Worm (Caenorhabditis elegans): Measurements from ENCODE around the gene Y54F10AL.1.
"Not testable (repeated sequence)": the region's sequence is repeated elsewhere in the genome, so short reads cannot be mapped to it uniquely, and the experiment has no call there.

Y54F10AL.1 gene

DNA sequence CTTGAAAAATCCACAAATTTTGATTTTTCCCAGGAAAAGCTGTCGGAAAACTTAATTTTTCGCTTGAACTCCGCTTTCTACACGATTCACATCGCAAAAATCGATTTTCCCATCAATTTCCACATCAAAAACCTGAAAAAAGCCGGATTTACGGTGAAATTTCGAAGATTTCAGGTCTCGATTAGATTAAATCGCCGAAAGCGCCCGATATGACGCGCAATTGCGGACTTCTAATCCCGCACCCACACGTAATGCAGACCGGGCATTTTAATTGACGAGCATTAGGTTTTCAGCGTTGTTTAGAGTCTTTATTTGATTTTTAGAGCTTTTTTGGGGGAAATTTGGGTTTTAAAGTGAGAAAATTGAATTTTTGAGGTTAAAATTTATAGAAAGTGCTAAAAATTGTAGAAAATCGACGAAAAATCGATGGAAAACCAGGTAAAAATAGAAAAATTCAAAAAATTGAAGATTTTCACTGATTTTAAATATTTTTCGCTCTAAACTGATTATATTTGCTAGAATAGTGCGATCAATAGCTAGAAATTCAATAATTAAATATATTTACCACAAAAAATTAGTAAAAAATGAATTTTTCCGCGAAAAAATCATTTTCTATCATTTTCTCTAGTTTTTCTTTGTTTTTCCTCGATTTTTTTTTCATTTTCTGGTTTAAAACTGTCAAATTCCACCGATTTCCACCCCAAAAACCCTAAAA lies at the start of gene Y54F10AL.1:
Y54F10AL.1 (plus strand) TSS at position 665 of the 715 bp plus-strand sequence.
- TF ChIP-seq rnt-1 (tag; optimal IDR thresholded peaks at IDR 0.05): no peak
- TF ChIP-seq ceh-48 (tag; optimal IDR thresholded peaks at IDR 0.05): no peak
- peak; percentile 77 for TF ChIP-seq unc-42 (tag; optimal IDR thresholded peaks at IDR 0.05)
- no peak for TF ChIP-seq ceh-6 (GFP tag; optimal IDR thresholded peaks at IDR 0.05)

DNA sequence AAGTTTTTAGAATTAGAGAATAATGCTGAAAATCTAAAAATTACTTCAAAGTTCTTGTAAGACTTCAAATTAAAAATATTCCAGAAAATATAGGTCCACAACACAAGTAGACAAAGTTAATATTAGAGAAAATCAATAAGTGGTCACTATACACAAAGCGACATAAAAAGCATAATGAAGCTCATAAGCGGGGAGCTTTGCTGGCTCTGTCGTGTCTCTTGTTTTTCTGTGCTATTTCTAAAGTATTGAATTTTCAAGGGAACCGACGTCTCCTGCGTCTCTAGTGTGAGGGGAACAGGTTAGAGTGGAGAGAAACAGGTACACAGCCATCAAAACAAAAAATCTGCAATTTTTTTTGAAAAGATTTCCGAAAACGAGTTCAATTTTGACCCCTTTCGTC lies 49.0 kb upstream of the Y54F10AL.1 start, which contains the start of gene E02H9.13:
E02H9.13 (minus strand) TSS at position 199 of the 400 bp plus-strand sequence.
- TF ChIP-seq ceh-31 (tag; optimal IDR thresholded peaks at IDR 0.05) (no peak), ceh-48 (tag; optimal IDR thresholded peaks at IDR 0.05) (peak; percentile 89)

DNA sequence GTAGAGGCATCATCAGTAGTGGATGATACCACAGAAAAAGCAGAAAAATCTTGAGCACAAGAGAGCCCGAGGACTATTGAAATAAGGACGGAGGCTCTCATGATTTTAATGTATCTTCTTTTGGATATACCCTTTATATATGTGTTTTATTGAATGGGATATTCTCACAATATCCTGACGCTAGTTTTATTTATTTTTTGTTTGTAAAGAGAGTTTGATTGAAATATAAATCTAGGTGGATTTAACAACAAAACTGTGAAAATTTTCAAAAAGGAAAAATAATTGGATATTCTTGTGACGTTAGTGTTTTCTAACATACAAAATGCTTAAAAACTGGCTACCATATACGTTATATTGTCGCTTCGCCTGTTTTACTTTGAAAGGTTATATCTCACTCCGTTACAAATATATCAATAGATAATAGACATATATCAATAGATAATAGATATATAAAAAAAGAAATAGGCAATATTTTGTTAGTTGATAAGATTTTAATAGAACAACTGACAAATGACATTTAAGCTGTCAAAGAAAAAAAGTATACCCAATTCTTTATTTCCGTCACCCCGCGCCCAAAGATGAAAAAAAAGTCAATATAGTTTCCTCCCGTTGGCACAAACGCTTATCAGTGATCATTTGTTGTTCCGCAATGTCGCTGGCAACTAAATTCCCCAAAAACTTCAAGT lies 41.8 kb upstream of the Y54F10AL.1 start, which contains the start of the genes E02H9.7 and klo-2:
E02H9.7 (minus strand) TSS at position 101 of the 686 bp plus-strand sequence.
klo-2 (plus strand) TSS at position 636 of the 686 bp plus-strand sequence.
- TF ChIP-seq rnt-1 (tag; optimal IDR thresholded peaks at IDR 0.05): no peak
- no peak for TF ChIP-seq Y22D7AL.16 (tag; optimal IDR thresholded peaks at IDR 0.05)
- TF ChIP-seq T23F11.4 (GFP tag; optimal IDR thresholded peaks at IDR 0.05): no peak
- TF ChIP-seq hlh-13 (GFP tag; optimal IDR thresholded peaks at IDR 0.05): no peak
- TF ChIP-seq syd-9 (tag; optimal IDR thresholded peaks at IDR 0.05): no peak
- TF ChIP-seq F13H6.1 (tag; optimal IDR thresholded peaks at IDR 0.05): no peak
- no peak for TF ChIP-seq sox-2 (GFP tag; IDR thresholded peaks at IDR 0.05)
- no peak for TF ChIP-seq fax-1 (tag; optimal IDR thresholded peaks at IDR 0.05)
- no peak for TF ChIP-seq K02D7.2 (tag; optimal IDR thresholded peaks at IDR 0.05)
- no peak for TF ChIP-seq pha-2 (tag; optimal IDR thresholded peaks at IDR 0.05)
- TF ChIP-seq ref-2 (tag; optimal IDR thresholded peaks at IDR 0.05): no peak
- no peak for TF ChIP-seq ceh-31 (tag; optimal IDR thresholded peaks at IDR 0.05)
- no peak for TF ChIP-seq ceh-9 (tag; optimal IDR thresholded peaks at IDR 0.05)
- no peak for TF ChIP-seq ceh-2 (tag; optimal IDR thresholded peaks at IDR 0.05)
- TF ChIP-seq hlh-15 (tag; optimal IDR thresholded peaks at IDR 0.05): no peak
- no peak for TF ChIP-seq ama-1 (optimal IDR thresholded peaks at IDR 0.05)

DNA sequence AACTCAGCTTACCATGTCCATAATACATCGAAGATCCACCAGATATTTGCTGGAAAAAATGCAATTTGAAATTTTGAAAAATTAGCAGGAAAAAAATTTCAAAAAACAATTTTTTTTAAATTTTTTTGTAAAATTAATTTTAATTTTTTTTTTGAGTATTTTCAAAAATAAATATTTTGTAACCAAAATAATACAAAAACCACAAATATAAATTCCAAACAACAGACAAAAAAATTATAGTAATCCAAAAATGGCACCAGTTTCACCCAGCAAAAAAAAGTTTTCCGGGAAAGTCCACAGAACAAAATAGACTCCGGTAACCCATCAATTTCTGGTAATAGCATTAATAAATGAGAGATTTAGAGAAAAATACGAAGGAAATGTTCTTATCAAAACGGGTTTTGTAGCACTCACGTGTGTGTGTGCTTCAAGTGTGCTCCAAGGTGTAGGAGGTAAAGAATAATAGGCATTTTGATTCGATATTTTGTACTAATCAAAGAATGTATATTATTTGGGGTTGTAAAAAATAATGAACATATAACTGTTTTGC lies 32.7 kb upstream of the Y54F10AL.1 start, which contains the start of gene nhr-121:
nhr-121 (minus strand) TSS at position 51 of the 550 bp plus-strand sequence.
- TF ChIP-seq ceh-24 (tag; optimal IDR thresholded peaks at IDR 0.05) (no peak), ama-1 (optimal IDR thresholded peaks at IDR 0.05) (no peak), elt-2 (tag; optimal IDR thresholded peaks at IDR 0.05) (no peak), hlh-8 (tag; optimal IDR thresholded peaks at IDR 0.05) (no peak), dmd-4 (tag; optimal IDR thresholded peaks at IDR 0.05; ENCODE audit: borderline replicate concordance) (no peak), pqm-1 (tag; optimal IDR thresholded peaks at IDR 0.05) (no peak)

DNA sequence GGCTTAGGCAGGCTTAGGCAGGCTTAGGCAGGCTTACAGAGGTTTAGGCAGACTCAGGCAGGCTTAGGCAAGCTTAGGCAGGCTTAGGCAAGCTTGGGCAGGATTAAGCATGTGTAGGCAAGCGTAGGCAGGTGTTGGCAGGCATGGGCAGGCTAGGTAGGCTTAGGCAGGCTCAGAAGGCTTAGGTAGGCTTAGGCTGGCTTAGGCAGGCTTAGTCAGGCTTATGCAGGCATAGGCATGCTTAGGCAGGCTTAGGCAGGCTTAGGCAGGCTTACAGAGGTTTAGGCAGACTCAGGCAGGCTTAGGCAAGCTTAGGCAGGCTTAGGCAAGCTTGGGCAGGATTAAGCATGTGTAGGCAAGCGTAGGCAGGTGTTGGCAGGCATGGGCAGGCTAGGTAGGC lies 32.1 kb upstream of the Y54F10AL.1 start:
- TF ChIP-seq dve-1 (tag; optimal IDR thresholded peaks at IDR 0.05) (peak; percentile 26), hlh-6 (tag; optimal IDR thresholded peaks at IDR 0.05) (peak; percentile 15), syd-9 (tag; optimal IDR thresholded peaks at IDR 0.05) (peak; percentile 16), sdc-2 (tag; optimal IDR thresholded peaks at IDR 0.05) (peak; percentile 30)

DNA sequence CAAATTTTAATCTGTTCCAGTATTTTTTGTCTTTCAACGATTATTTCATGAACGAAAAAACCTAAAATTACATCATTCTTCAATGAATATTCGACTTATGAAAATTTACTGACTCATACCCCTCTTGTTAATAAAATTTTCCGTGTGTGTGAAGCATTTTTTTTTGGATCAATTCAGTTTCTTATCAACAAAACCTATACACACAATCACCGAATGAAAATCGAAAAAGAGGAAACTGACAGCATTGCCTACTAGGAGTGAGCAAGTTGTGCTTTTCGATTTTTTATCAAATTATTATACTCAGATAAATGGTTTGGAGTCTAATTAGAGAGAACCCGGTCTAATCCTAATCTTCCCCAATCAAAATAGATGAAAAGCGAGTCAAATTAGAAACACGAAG lies 28.8 kb upstream of the Y54F10AL.1 start, which contains the start of gene E02H9.3:
E02H9.3 (plus strand) TSS at position 301 of the 400 bp plus-strand sequence.
- TF ChIP-seq odd-2 (tag; optimal IDR thresholded peaks at IDR 0.05); ceh-48 (tag; optimal IDR thresholded peaks at IDR 0.05); K09A11.1 (tag; optimal IDR thresholded peaks at IDR 0.05; ENCODE audit: insufficient read depth): not testable (repeated sequence)

Data from whole organism, late embryonic.